Comparison of ENCODE assay signal across 4 fruit fly cellular contexts in genomic region chrX:17742592-17743364, dm6.
TF ChIP-seq lines count a peak whose summit lies in the region.

No protein-coding gene starts in this region.

TF ChIP-seq in whole organism, embryonic, 481 proteins besides CTCF, POLR2A, EP300 and RAD21 (continued from another document and continues in another):
- TF ChIP-seq Dad (GFP tag; optimal IDR thresholded peaks at IDR 0.05; lab: Kevin White, UChicago) (no peak), pros (GFP tag; optimal IDR thresholded peaks at IDR 0.05; lab: Kevin White, UChicago) (no peak), Poxn (GFP tag; IDR thresholded peaks at IDR 0.05; lab: Robert Waterston, UW) (no peak), CG18011 (GFP tag; optimal IDR thresholded peaks at IDR 0.05; lab: Kevin White, UChicago) (no peak), CG14965 (GFP tag; optimal IDR thresholded peaks at IDR 0.05; lab: Kevin White, UChicago; ENCODE audit: borderline replicate concordance) (no peak), CG7271 (tag; optimal IDR thresholded peaks at IDR 0.05; lab: Kevin White, UChicago) (no peak), C15 (GFP tag; IDR thresholded peaks at IDR 0.05; lab: Robert Waterston, UW) (no peak), CG14050 (GFP tag; IDR thresholded peaks at IDR 0.05; lab: Robert Waterston, UW) (no peak), stc (GFP tag; IDR thresholded peaks at IDR 0.05; lab: Robert Waterston, UW) (no peak), Dp (GFP tag; optimal IDR thresholded peaks at IDR 0.05; lab: Kevin White, UChicago) (no peak), CG2875 (GFP tag; optimal IDR thresholded peaks at IDR 0.05; lab: Kevin White, UChicago) (no peak), crp (GFP tag; optimal IDR thresholded peaks at IDR 0.05; lab: Kevin White, UChicago) (no peak), Sry-β (GFP tag; optimal IDR thresholded peaks at IDR 0.05; lab: Kevin White, UChicago) (no peak), nerfin-2 (GFP tag; IDR thresholded peaks at IDR 0.05; lab: Robert Waterston, UW; ENCODE audit: partially characterized antibody) (no peak), bbx (GFP tag; IDR thresholded peaks at IDR 0.05; lab: Robert Waterston, UW; ENCODE audit: partially characterized antibody) (0 out of 2 replicates have a peak, but pooled peaks have one; percentile 22), dpn (GFP tag; optimal IDR thresholded peaks at IDR 0.05; lab: Kevin White, UChicago) (peak; percentile 30), pzg (GFP tag; optimal IDR thresholded peaks at IDR 0.05; lab: Kevin White, UChicago) (no peak), Chrac-16 (GFP tag; optimal IDR thresholded peaks at IDR 0.05; lab: Kevin White, UChicago) (peak; percentile 18), wdn (GFP tag; IDR thresholded peaks at IDR 0.05; lab: Robert Waterston, UW) (no peak), zen (tag; optimal IDR thresholded peaks at IDR 0.05; lab: Kevin White, UChicago) (no peak), CG14710 (tag; optimal IDR thresholded peaks at IDR 0.05; lab: Kevin White, UChicago) (peak; percentile 29), vvl (GFP tag; IDR thresholded peaks at IDR 0.05; lab: Robert Waterston, UW) (0 out of 2 replicates have a peak, but pooled peaks have one; percentile 5), hth (optimal IDR thresholded peaks at IDR 0.05; lab: Kevin White, UChicago) (no peak), CG15514 (GFP tag; optimal IDR thresholded peaks at IDR 0.05; lab: Kevin White, UChicago) (peak; percentile 1), al (GFP tag; IDR thresholded peaks at IDR 0.05; lab: Robert Waterston, UW) (no peak), Ravus (GFP tag; IDR thresholded peaks at IDR 0.05; lab: Robert Waterston, UW) (no peak), ttk (GFP tag; IDR thresholded peaks at IDR 0.05; lab: Robert Waterston, UW) (no peak), Bgb (GFP tag; IDR thresholded peaks at IDR 0.05; lab: Robert Waterston, UW; ENCODE audit: partially characterized antibody) (peak; percentile 19; the same call in 1 of the 2 replicates), CG16813 (GFP tag; IDR thresholded peaks at IDR 0.05; lab: Robert Waterston, UW; ENCODE audit: partially characterized antibody) (peak; percentile 15; the same call in 1 of the 3 replicates), fd3F (GFP tag; optimal IDR thresholded peaks at IDR 0.05; lab: Kevin White, UChicago) (peak; percentile 28), CG6791 (GFP tag; IDR thresholded peaks at IDR 0.05; lab: Robert Waterston, UW; ENCODE audit: partially characterized antibody) (peak; percentile 51; the same call in 1 of the 3 replicates), CG11247 (GFP tag; IDR thresholded peaks at IDR 0.05; lab: Robert Waterston, UW) (no peak)

TF ChIP-seq in whole organism, prepupa, 60 proteins besides CTCF, POLR2A, EP300 and RAD21 (continued from another document and continues in another):
- TF ChIP-seq CG1621 (tag; optimal IDR thresholded peaks at IDR 0.05; lab: Kevin White, UChicago) (peak; percentile 47), CG4318 (GFP tag; optimal IDR thresholded peaks at IDR 0.05; lab: Kevin White, UChicago) (peak; percentile 68), fd59A (GFP tag; optimal IDR thresholded peaks at IDR 0.05; lab: Kevin White, UChicago) (peak; percentile 48), CG6792 (GFP tag; optimal IDR thresholded peaks at IDR 0.05; lab: Kevin White, UChicago) (peak; percentile 64), CG6276 (GFP tag; optimal IDR thresholded peaks at IDR 0.05; lab: Kevin White, UChicago) (peak; percentile 79), CG3032 (tag; optimal IDR thresholded peaks at IDR 0.05; lab: Kevin White, UChicago) (peak; percentile 72), CG10631 (GFP tag; optimal IDR thresholded peaks at IDR 0.05; lab: Kevin White, UChicago) (peak; percentile 72), CG7368 (GFP tag; optimal IDR thresholded peaks at IDR 0.05; lab: Kevin White, UChicago) (peak; percentile 51), net (GFP tag; optimal IDR thresholded peaks at IDR 0.05; lab: Kevin White, UChicago) (peak; percentile 79), Gug (GFP tag; IDR thresholded peaks at IDR 0.05; lab: Robert Waterston, UW) (peak; percentile 51; the same call in 1 of the 2 replicates), CG32006 (GFP tag; optimal IDR thresholded peaks at IDR 0.05; lab: Kevin White, UChicago) (peak; percentile 79), dsx (GFP tag; optimal IDR thresholded peaks at IDR 0.05; lab: Kevin White, UChicago; ENCODE audit: poor library complexity, severe bottlenecking) (peak; percentile 70), CG8632 (GFP tag; optimal IDR thresholded peaks at IDR 0.05; lab: Kevin White, UChicago) (peak; percentile 15), CG34406 (GFP tag; optimal IDR thresholded peaks at IDR 0.05; lab: Kevin White, UChicago) (peak; percentile 54), fd85E (GFP tag; optimal IDR thresholded peaks at IDR 0.05; lab: Kevin White, UChicago) (no peak), cyc (GFP tag; optimal IDR thresholded peaks at IDR 0.05; lab: Kevin White, UChicago) (peak; percentile 68), Eip78C (GFP tag; lab: Kevin White, UChicago) (peak; percentile 94), Blimp-1 (GFP tag; optimal IDR thresholded peaks at IDR 0.05; lab: Kevin White, UChicago) (peak; percentile 42), fkh (GFP tag; optimal IDR thresholded peaks at IDR 0.05; lab: Kevin White, UChicago) (peak; percentile 67), lz (GFP tag; optimal IDR thresholded peaks at IDR 0.05; lab: Kevin White, UChicago) (peak; percentile 71), svp (GFP tag; lab: Kevin White, UChicago) (peak; percentile 89), achi (GFP tag; optimal IDR thresholded peaks at IDR 0.05; lab: Kevin White, UChicago) (peak; percentile 64), CG11902 (GFP tag; optimal IDR thresholded peaks at IDR 0.05; lab: Kevin White, UChicago) (peak; percentile 48), CG3919 (GFP tag; optimal IDR thresholded peaks at IDR 0.05; lab: Kevin White, UChicago) (peak; percentile 77), Hr38 (GFP tag; optimal IDR thresholded peaks at IDR 0.05; lab: Kevin White, UChicago) (no peak), topi (GFP tag; optimal IDR thresholded peaks at IDR 0.05; lab: Kevin White, UChicago) (peak; percentile 80), OdsH (GFP tag; optimal IDR thresholded peaks at IDR 0.05; lab: Kevin White, UChicago) (peak; percentile 70), CG16779 (tag; optimal IDR thresholded peaks at IDR 0.05; lab: Kevin White, UChicago) (peak; percentile 43), pdm3 (GFP tag; optimal IDR thresholded peaks at IDR 0.05; lab: Kevin White, UChicago) (peak; percentile 77), vri (GFP tag; optimal IDR thresholded peaks at IDR 0.05; lab: Kevin White, UChicago) (peak; percentile 52), CG6854 (GFP tag; optimal IDR thresholded peaks at IDR 0.05; lab: Kevin White, UChicago) (peak; percentile 27), Lpt (GFP tag; optimal IDR thresholded peaks at IDR 0.05; lab: Kevin White, UChicago) (peak; percentile 50), acj6 (GFP tag; optimal IDR thresholded peaks at IDR 0.05; lab: Kevin White, UChicago) (peak; percentile 75), Sox15 (GFP tag; optimal IDR thresholded peaks at IDR 0.05; lab: Kevin White, UChicago) (peak; percentile 48)

TF ChIP-seq in whole organism, pupa, 21 proteins besides CTCF, POLR2A, EP300 and RAD21 (continued from another document):
- TF ChIP-seq CG9948 (tag; optimal IDR thresholded peaks at IDR 0.05; lab: Kevin White, UChicago) = peak; percentile 60
TF ChIP-seq in whole organism, pupa: peak in this region for 17.

TF ChIP-seq in whole organism, wandering third instar larva, 38 proteins besides CTCF, POLR2A, EP300 and RAD21 (continued from another document):
- peak; percentile 1 for TF ChIP-seq sv (GFP tag; optimal IDR thresholded peaks at IDR 0.05; lab: Kevin White, UChicago)
- TF ChIP-seq Myc (optimal IDR thresholded peaks at IDR 0.05; lab: Kevin White, UChicago) = no peak
- TF ChIP-seq Hr78 (GFP tag; optimal IDR thresholded peaks at IDR 0.05; lab: Kevin White, UChicago) = no peak
- peak; percentile 44 for TF ChIP-seq br (GFP tag; optimal IDR thresholded peaks at IDR 0.05; lab: Kevin White, UChicago)
- TF ChIP-seq Dfd (GFP tag; optimal IDR thresholded peaks at IDR 0.05; lab: Kevin White, UChicago) = no peak
- TF ChIP-seq dmrt93B (GFP tag; optimal IDR thresholded peaks at IDR 0.05; lab: Kevin White, UChicago) = peak; percentile 41
- peak; percentile 28 for TF ChIP-seq rgr (GFP tag; optimal IDR thresholded peaks at IDR 0.05; lab: Kevin White, UChicago)
- peak; percentile 53 for TF ChIP-seq woc (GFP tag; optimal IDR thresholded peaks at IDR 0.05; lab: Kevin White, UChicago)
- peak; percentile 39 for TF ChIP-seq Sp1 (GFP tag; optimal IDR thresholded peaks at IDR 0.05; lab: Kevin White, UChicago)
- peak; percentile 54 for TF ChIP-seq Dif (GFP tag; optimal IDR thresholded peaks at IDR 0.05; lab: Kevin White, UChicago; ENCODE audit: partially characterized antibody)
- no peak for TF ChIP-seq CG32264 (GFP tag; optimal IDR thresholded peaks at IDR 0.05; lab: Kevin White, UChicago)
- no peak for TF ChIP-seq Jra (GFP tag; optimal IDR thresholded peaks at IDR 0.05; lab: Kevin White, UChicago)
- TF ChIP-seq Vsx2 (GFP tag; optimal IDR thresholded peaks at IDR 0.05; lab: Kevin White, UChicago; ENCODE audit: partially characterized antibody) = no peak
- peak; percentile 61 for TF ChIP-seq ey (GFP tag; optimal IDR thresholded peaks at IDR 0.05; lab: Kevin White, UChicago)
- TF ChIP-seq usp (GFP tag; optimal IDR thresholded peaks at IDR 0.05; lab: Kevin White, UChicago) = no peak
- peak; percentile 74 for TF ChIP-seq fru (GFP tag; optimal IDR thresholded peaks at IDR 0.05; lab: Kevin White, UChicago)
